Fruit fly (Drosophila melanogaster): Measurements from ENCODE around the gene Cyt-b5-r.

DNA sequence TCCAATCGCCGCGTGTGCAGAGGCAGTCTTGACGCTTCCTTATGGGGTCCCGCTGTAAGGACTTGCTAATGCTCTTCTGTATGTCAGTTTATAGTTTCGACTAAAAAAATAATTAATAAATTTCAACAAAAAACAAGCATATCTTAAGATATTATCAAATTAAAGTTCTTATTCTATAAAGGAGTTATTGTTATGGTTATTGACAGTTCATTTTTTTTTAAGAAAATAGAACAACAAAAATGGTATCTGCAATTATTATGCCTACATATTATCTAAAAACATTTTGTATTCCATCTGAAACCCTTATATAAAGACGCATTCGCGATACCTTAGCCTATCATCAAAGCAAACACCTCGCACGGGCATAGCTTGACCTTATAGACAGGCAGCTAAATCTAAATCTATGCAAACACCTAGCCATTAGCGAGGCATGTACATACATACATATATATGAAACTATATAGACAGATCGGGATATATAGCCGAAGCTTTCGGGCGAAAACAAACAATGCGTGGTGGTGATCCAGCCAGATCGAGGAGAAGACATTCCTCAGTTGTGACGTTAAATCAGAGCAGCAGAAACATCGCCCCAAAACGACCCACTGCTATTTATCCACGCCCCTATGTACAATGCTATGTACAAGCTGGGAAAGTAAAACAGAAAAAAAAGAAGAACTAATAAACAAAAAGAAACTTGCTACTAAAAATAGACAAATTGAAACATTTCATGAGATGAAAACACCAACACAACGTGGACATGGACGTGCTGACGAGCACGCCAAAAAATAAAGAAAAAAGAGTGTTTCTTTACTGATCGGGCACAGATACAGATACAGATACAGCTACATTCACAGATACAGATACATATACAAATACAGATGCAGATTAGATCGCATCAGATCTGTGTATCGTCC lies 29.8 kb downstream of the Cyt-b5-r start, which contains the start of gene ppk17:
- TF ChIP-seq psq (optimal IDR thresholded peaks at IDR 0.05) (no peak), pan (optimal IDR thresholded peaks at IDR 0.05) (no peak)
